Worm (Caenorhabditis elegans) whole organism, L4/young adult: ENCODE measurements around the gene hpo-40.

Source experiments
- dao-5 ChIP-seq: sonication (generic microtip); optimal IDR thresholded peaks from 2 replicates; lab custom pipeline; 2016; ENCODE audit warnings: missing genotype, missing genetic modification characterization, moderate library complexity, missing compliant biosample characterization
- him-1 ChIP-seq: sonication (generic microtip); optimal IDR thresholded peaks from 2 replicates; lab custom pipeline; 2016; ENCODE audit warnings: missing genotype, missing genetic modification reagents, missing genetic modification characterization, missing compliant biosample characterization

DNA sequence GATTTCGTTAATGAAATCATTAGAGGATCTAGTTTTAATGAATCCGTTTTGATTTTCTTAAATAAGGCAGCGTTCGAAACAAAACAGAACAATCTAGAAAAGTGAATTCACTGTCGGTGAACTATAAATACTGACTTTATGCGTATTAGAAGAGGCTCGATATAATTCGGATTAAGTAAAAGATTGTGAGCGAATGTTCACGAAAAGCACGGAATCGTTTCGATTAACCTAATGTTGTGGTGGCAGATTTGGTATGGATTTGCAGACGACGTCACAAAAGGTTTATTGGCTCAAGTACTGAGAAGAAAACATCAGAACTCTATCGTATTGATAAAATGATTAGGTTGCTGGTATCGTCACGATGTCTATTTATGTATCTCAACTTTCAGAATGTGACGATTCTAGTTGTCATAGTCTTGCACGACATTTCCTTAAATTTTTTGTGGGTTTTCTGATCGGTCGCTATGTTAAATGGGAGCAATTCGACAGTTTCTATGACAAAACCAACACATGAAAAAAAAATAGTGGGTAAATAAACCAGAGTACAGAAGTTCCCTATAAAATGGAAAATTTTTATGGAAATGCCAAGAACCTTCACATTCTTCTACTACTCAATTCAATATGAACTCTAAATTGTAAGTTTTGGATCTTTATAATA, 16.6 kb downstream of the hpo-40 start, which contains the start of the genes pyt-1 and fipr-7:
- TF ChIP-seq dao-5 (tag; lab: Kevin White, UChicago) = no peak
- no peak for TF ChIP-seq him-1
